Fruit fly (Drosophila melanogaster) whole organism, pupa: ENCODE data around the gene CG34012.

Experiments
- CG12605 ChIP-seq: fragments of 200-800 bp; sonication (Bioruptor generic); IDR thresholded peaks from 2 replicates; pipeline ENCODE4 v1.3.6; 2022; ENCODE audit warnings: missing biosample characterization, missing genetic modification characterization
- CG8159 ChIP-seq: fragments of 200-800 bp; sonication (Bioruptor generic); optimal IDR thresholded peaks from 3 replicates; lab custom pipeline; 2018; ENCODE audit warnings: missing biosample characterization, mild to moderate bottlenecking, missing genetic modification characterization, moderate library complexity
- Ets98B ChIP-seq: fragments of 200-800 bp; sonication (Bioruptor generic); IDR thresholded peaks from 2 replicates; pipeline ENCODE4 v1.3.6; 2022; ENCODE audit warnings: missing biosample characterization, missing genetic modification characterization
- Pif1B ChIP-seq: fragments of 200-800 bp; sonication (Bioruptor generic); optimal IDR thresholded peaks from 3 replicates; lab custom pipeline; 2016; ENCODE audit warnings: missing biosample characterization, missing genetic modification characterization
- rn ChIP-seq: fragments of 200-800 bp; sonication (Bioruptor generic); IDR thresholded peaks from 2 replicates; pipeline ENCODE4 v1.3.6; 2022; ENCODE audit warnings: missing biosample characterization, missing genetic modification characterization

DNA sequence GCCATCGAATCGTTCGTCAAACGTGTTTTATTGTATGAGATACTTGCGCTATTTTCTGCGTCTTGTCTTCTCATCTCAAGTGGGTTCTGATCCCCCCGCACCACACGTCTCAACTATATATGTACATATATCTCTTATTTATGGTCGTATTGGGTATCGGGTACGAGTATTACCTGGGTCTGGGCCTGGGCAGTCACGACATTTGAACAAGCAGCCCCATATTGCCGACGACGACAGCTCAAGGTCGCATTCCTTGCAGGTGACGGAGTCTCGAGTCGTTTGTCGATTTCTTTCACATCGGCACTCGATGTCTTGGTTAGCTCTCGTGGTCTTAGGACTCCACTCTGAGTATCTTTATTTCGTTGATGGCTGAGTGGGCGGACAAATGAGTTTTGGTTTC, 35.8 kb upstream of the CG34012 start:
- TF ChIP-seq Pif1B (GFP tag; lab: Kevin White, UChicago) (no peak), CG12605 (GFP tag; lab: Robert Waterston, UW) (no peak), rn (GFP tag; lab: Robert Waterston, UW) (no peak), CG8159 (tag; lab: Kevin White, UChicago) (no peak), Ets98B (GFP tag; lab: Robert Waterston, UW) (no peak)
